Fruit fly (Drosophila melanogaster): ENCODE data around the gene Esp.
A peak's percentile ranks its signal among the peaks of the same experiment; 100 is the strongest.

The Esp gene

dm6 chr3R:24875939-24876842 lies 34.5 kb downstream of the Esp start, which contains the start of gene CG3744:
Gene CG3744 (minus strand): TSS chr3R:24876654.
- peak; percentile 59 for TF ChIP-seq CG8478 (optimal IDR thresholded peaks at IDR 0.05)
- TF ChIP-seq usp (GFP tag; optimal IDR thresholded peaks at IDR 0.05): no peak

dm6 chr3R:24876843-24877457 lies 35.2 kb downstream of the Esp start, which contains the start of the genes CG11089 and CG31381:
Gene CG11089 (plus strand): TSS chr3R:24877045.
Gene CG31381 (plus strand): TSS chr3R:24877045.
- no peak for TF ChIP-seq usp (GFP tag; optimal IDR thresholded peaks at IDR 0.05)
- no peak for TF ChIP-seq Dll (optimal IDR thresholded peaks at IDR 0.05)
- TF ChIP-seq psq (optimal IDR thresholded peaks at IDR 0.05): no peak
- no peak for TF ChIP-seq pan (optimal IDR thresholded peaks at IDR 0.05)

dm6 chr3R:24878655-24879054 lies 36.9 kb downstream of the Esp start:
- TF ChIP-seq psq (optimal IDR thresholded peaks at IDR 0.05): no peak
- TF ChIP-seq CG8478 (optimal IDR thresholded peaks at IDR 0.05): no peak
- TF ChIP-seq pan (optimal IDR thresholded peaks at IDR 0.05): no peak
- TF ChIP-seq Dll (optimal IDR thresholded peaks at IDR 0.05): no peak
- no peak for TF ChIP-seq usp (GFP tag; optimal IDR thresholded peaks at IDR 0.05)
- TF ChIP-seq EcR (GFP tag; optimal IDR thresholded peaks at IDR 0.05): no peak

dm6 chr3R:24886470-24886869 lies 44.7 kb downstream of the Esp start:
- no peak for TF ChIP-seq CG8478 (optimal IDR thresholded peaks at IDR 0.05)
- TF ChIP-seq pan (optimal IDR thresholded peaks at IDR 0.05): no peak
- no peak for TF ChIP-seq usp (GFP tag; optimal IDR thresholded peaks at IDR 0.05)
- TF ChIP-seq Dll (optimal IDR thresholded peaks at IDR 0.05): no peak
- no peak for TF ChIP-seq EcR (GFP tag; optimal IDR thresholded peaks at IDR 0.05)
- TF ChIP-seq psq (optimal IDR thresholded peaks at IDR 0.05): no peak

- TF ChIP-seq CG8478 (optimal IDR thresholded peaks at IDR 0.05): no peak
These were observed 46.7 kb downstream of the Esp start for dm6 chr3R:24888418-24888817.

- TF ChIP-seq psq (optimal IDR thresholded peaks at IDR 0.05) (no peak), CG8478 (optimal IDR thresholded peaks at IDR 0.05) (no peak), usp (GFP tag; optimal IDR thresholded peaks at IDR 0.05) (no peak), EcR (GFP tag; optimal IDR thresholded peaks at IDR 0.05) (no peak), pan (optimal IDR thresholded peaks at IDR 0.05) (no peak), Dll (optimal IDR thresholded peaks at IDR 0.05) (no peak)
These were observed 47.7 kb downstream of the Esp start for dm6 chr3R:24889303-24889892.

- TF ChIP-seq psq (optimal IDR thresholded peaks at IDR 0.05) (no peak), pan (optimal IDR thresholded peaks at IDR 0.05) (no peak)
These were observed 48.5 kb downstream of the Esp start for dm6 chr3R:24890217-24890616.

- TF ChIP-seq usp (GFP tag; optimal IDR thresholded peaks at IDR 0.05): no peak
- no peak for TF ChIP-seq psq (optimal IDR thresholded peaks at IDR 0.05)
- no peak for TF ChIP-seq EcR (GFP tag; optimal IDR thresholded peaks at IDR 0.05)
- no peak for TF ChIP-seq CG8478 (optimal IDR thresholded peaks at IDR 0.05)
- no peak for TF ChIP-seq pan (optimal IDR thresholded peaks at IDR 0.05)
- no peak for TF ChIP-seq Dll (optimal IDR thresholded peaks at IDR 0.05)
These were observed 49.2 kb downstream of the Esp start for dm6 chr3R:24890919-24891318.

- TF ChIP-seq EcR (GFP tag; optimal IDR thresholded peaks at IDR 0.05) (peak in 1 of 2 experiments; percentile 86), Dll (optimal IDR thresholded peaks at IDR 0.05) (no peak), usp (GFP tag; optimal IDR thresholded peaks at IDR 0.05) (no peak), CG8478 (optimal IDR thresholded peaks at IDR 0.05) (no peak), pan (optimal IDR thresholded peaks at IDR 0.05) (no peak)
These were observed 51.7 kb downstream of the Esp start for dm6 chr3R:24893320-24893955.

- TF ChIP-seq usp (GFP tag; optimal IDR thresholded peaks at IDR 0.05): no peak
- TF ChIP-seq pan (optimal IDR thresholded peaks at IDR 0.05): no peak
- no peak for TF ChIP-seq Dll (optimal IDR thresholded peaks at IDR 0.05)
- no peak for TF ChIP-seq CG8478 (optimal IDR thresholded peaks at IDR 0.05)
- TF ChIP-seq EcR (GFP tag; optimal IDR thresholded peaks at IDR 0.05): no peak
- no peak for TF ChIP-seq psq (optimal IDR thresholded peaks at IDR 0.05)
These were observed 52.9 kb downstream of the Esp start, which contains the start of the genes CG31121 and CG11069 for dm6 chr3R:24894419-24895206. Gene CG31121 (minus strand): TSS chr3R:24894605. Gene CG11069 (plus strand): TSS chr3R:24894742.
